Worm (Caenorhabditis elegans): ENCODE data around the gene ZK616.2.

DNA sequence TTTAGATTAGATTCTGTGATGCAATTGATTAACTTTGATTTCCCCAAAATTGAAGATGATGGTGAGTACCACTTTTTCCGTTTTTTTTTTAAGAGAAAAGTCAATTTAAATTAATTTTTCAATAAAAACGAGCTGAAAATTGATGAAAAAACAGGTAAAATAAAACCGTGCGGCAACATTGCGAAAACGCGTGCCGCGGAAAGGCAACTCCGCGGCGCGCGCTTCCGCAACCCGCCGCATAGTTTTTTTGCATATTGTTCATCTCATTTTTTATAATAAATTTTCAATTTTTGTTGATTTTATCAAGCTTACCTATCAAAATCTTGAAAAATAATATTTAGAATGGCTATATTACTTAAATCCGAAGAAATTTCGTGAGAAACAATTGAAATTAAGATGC lies 26.7 kb upstream of the ZK616.2 start:
- TF ChIP-seq fos-1 (tag; optimal IDR thresholded peaks at IDR 0.05) (no peak), nhr-237 (tag; optimal IDR thresholded peaks at IDR 0.05) (no peak), pqm-1 (tag; optimal IDR thresholded peaks at IDR 0.05) (no peak)

All from whole organism, L3 larva.